Worm (Caenorhabditis elegans): ENCODE data around the gene arr-1.
A peak's percentile ranks its signal among the peaks of the same experiment; 100 is the strongest.

arr-1 gene

DNA sequence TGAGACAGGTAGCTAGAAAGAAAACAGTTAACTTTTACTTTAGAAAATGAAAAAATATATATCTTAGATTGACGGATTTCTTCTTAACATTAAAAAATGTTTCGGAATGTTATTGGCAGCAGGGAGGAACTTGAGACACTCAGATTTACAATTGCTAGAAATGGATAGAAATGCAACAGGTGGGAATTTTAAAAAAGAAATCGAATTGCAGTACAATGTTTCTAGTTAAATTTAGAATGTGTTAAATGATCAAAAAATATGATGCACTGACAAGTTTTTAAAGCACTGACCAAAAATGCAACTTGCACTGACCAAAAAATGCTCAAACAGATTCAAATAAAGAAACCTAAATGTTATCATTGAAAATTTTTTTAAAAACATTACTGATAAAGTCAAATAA is 24.5 kb upstream of the arr-1 start:
- no peak for TF ChIP-seq nhr-76 (tag; optimal IDR thresholded peaks at IDR 0.05)
- TF ChIP-seq saeg-2 (GFP tag; IDR thresholded peaks at IDR 0.05), result no peak
- TF ChIP-seq unc-62 (GFP tag; optimal IDR thresholded peaks at IDR 0.05 in 1 of 2), result peak in 1 of 2 experiments; percentile 91
- no peak for TF ChIP-seq unc-62 (tag; optimal IDR thresholded peaks at IDR 0.05)
- no peak for TF ChIP-seq ceh-20 (GFP tag; IDR thresholded peaks at IDR 0.05)
- no peak for TF ChIP-seq ztf-11 (tag; optimal IDR thresholded peaks at IDR 0.05)
- TF ChIP-seq F37D6.2 (tag; optimal IDR thresholded peaks at IDR 0.05), result no peak

DNA sequence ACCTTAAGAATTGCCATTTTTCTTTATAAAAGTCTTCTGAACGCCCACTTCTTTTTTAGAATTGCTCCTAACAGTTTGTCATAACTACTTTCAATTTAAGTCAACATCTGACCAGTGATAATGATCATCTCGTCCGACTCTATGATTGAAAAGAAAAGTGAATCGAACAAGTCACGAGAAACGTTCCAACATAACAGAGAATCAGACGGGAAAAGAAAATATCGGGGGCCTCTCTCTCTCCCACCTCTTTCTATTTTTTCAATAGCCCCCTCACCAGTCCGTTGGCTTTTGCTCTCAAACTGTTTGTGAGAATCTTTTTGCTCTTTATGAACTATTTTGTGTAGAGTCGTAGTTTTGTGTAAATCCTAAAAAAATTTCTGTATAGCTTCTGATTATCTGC is 22.9 kb upstream of the arr-1 start:
- TF ChIP-seq dve-1 (tag; optimal IDR thresholded peaks at IDR 0.05; ENCODE audit: insufficient read depth) (peak; percentile 12), jun-1 (tag; optimal IDR thresholded peaks at IDR 0.05) (no peak), dmd-9 (GFP tag; IDR thresholded peaks at IDR 0.05) (no peak), daf-19 (GFP tag; conservative IDR thresholded peaks at IDR 0.05) (no peak), hlh-11 (tag; optimal IDR thresholded peaks at IDR 0.05) (peak; percentile 53), F49E8.2 (tag; optimal IDR thresholded peaks at IDR 0.05; ENCODE audit: borderline replicate concordance) (no peak), nhr-77 (tag; optimal IDR thresholded peaks at IDR 0.05) (no peak), aha-1 (tag) (no peak), mdl-1 (tag; optimal IDR thresholded peaks at IDR 0.05) (no peak), php-3 (GFP tag; IDR thresholded peaks at IDR 0.05) (no peak), attf-4 (tag; optimal IDR thresholded peaks at IDR 0.05) (no peak), tag-97 (GFP tag; IDR thresholded peaks at IDR 0.05) (no peak), Y75B8A.6 (GFP tag; IDR thresholded peaks at IDR 0.05) (no peak), aly-2 (tag; optimal IDR thresholded peaks at IDR 0.05) (no peak), lin-15B (tag; optimal IDR thresholded peaks at IDR 0.05) (no peak), hlh-30 (tag; optimal IDR thresholded peaks at IDR 0.05; ENCODE audit: insufficient read depth) (peak; percentile 76), nhr-111 (GFP tag; optimal IDR thresholded peaks at IDR 0.05) (no peak), nhr-48 (tag; optimal IDR thresholded peaks at IDR 0.05) (no peak), daf-8 (GFP tag; IDR thresholded peaks at IDR 0.05) (no peak), lin-29 (GFP tag; IDR thresholded peaks at IDR 0.05) (no peak), egl-43 (GFP tag; IDR thresholded peaks at IDR 0.05) (no peak), lsy-2 (tag; optimal IDR thresholded peaks at IDR 0.05) (peak in 1 of 2 experiments; percentile 10), dpl-1 (GFP tag; optimal IDR thresholded peaks at IDR 0.05) (no peak), lin-38 (GFP tag; IDR thresholded peaks at IDR 0.05) (no peak), nhr-11 (tag; optimal IDR thresholded peaks at IDR 0.05) (no peak), gei-8 (GFP tag; optimal IDR thresholded peaks at IDR 0.05) (no peak), madf-5 (GFP tag; IDR thresholded peaks at IDR 0.05) (no peak), mxl-3 (GFP tag; optimal IDR thresholded peaks at IDR 0.05) (no peak), hmg-1.1 (GFP tag; IDR thresholded peaks at IDR 0.05) (no peak), tra-1 (GFP tag; IDR thresholded peaks at IDR 0.05) (no peak), nhr-10 (tag; optimal IDR thresholded peaks at IDR 0.05) (no peak), nhr-42 (GFP tag; IDR thresholded peaks at IDR 0.05) (no peak), nhr-28 (tag; optimal IDR thresholded peaks at IDR 0.05) (peak; percentile 17), spr-1 (tag; optimal IDR thresholded peaks at IDR 0.05) (no peak), ctbp-1 (GFP tag; IDR thresholded peaks at IDR 0.05) (no peak), dmd-8 (GFP tag; IDR thresholded peaks at IDR 0.05) (no peak), pha-4 (GFP tag; IDR thresholded peaks at IDR 0.05) (no peak), pha-4 (tag; optimal IDR thresholded peaks at IDR 0.05) (peak; percentile 56), zfp-2 (tag; optimal IDR thresholded peaks at IDR 0.05) (no peak), ces-1 (GFP tag; optimal IDR thresholded peaks at IDR 0.05) (no peak), daf-16 (GFP tag; optimal IDR thresholded peaks at IDR 0.05) (no peak), daf-16 (tag; optimal IDR thresholded peaks at IDR 0.05) (no peak), nhr-76 (tag; optimal IDR thresholded peaks at IDR 0.05) (no peak), D1046.2 (GFP tag; IDR thresholded peaks at IDR 0.05) (no peak)
